Fruit fly (Drosophila melanogaster) whole organism, embryonic: Measurements from ENCODE around the gene Prat2.

ENCODE experiments used
- B-H1 ChIP-seq: fragments of 200-800 bp; sonication (Bioruptor generic); IDR thresholded peaks from 3 replicates; pipeline ENCODE4 v1.3.6; 2022; ENCODE audit warnings: missing biosample characterization, missing genetic modification characterization
- CG1024 ChIP-seq: fragments of 200-800 bp; sonication (Bioruptor generic); IDR thresholded peaks from 2 replicates; pipeline ENCODE4 v1.3.6; 2022; ENCODE audit warnings: missing biosample characterization, missing genetic modification characterization
- CG11695 ChIP-seq: fragments of 200-800 bp; sonication (Bioruptor generic); IDR thresholded peaks from 3 replicates; pipeline ENCODE4 v1.3.6; 2022; ENCODE audit warnings: missing biosample characterization, missing genetic modification characterization
- CG13296 ChIP-seq: fragments of 200-800 bp; sonication (Bioruptor generic); optimal IDR thresholded peaks from 3 replicates; lab custom pipeline; 2018; ENCODE audit warnings: missing biosample characterization, mild to moderate bottlenecking, missing genetic modification characterization
- CG14710 ChIP-seq: fragments of 200-800 bp; sonication (Bioruptor generic); optimal IDR thresholded peaks from 3 replicates; lab custom pipeline; 2019; ENCODE audit warnings: missing biosample characterization, mild to moderate bottlenecking, missing genetic modification characterization, moderate library complexity
- CG15073 ChIP-seq: fragments of 200-800 bp; sonication (Bioruptor generic); optimal IDR thresholded peaks from 2 replicates; lab custom pipeline; 2016; ENCODE audit warnings: missing biosample characterization, missing genetic modification characterization
- CG15269 ChIP-seq: fragments of 200-800 bp; sonication (Bioruptor generic); optimal IDR thresholded peaks from 2 replicates; lab custom pipeline; 2018; ENCODE audit warnings: missing biosample characterization, mild to moderate bottlenecking, missing genetic modification characterization, moderate library complexity
- CG15601 ChIP-seq: fragments of 200-800 bp; sonication (Bioruptor generic); optimal IDR thresholded peaks from 3 replicates; lab custom pipeline; 2019; ENCODE audit warnings: missing biosample characterization, mild to moderate bottlenecking, missing genetic modification characterization, moderate library complexity
- CG17829 ChIP-seq: fragments of 200-800 bp; optimal IDR thresholded peaks from 2 replicates; lab custom pipeline; 2019; ENCODE audit warnings: missing biosample characterization, mild to moderate bottlenecking, missing genetic modification characterization, moderate library complexity
- CG30020 ChIP-seq: fragments of 200-800 bp; optimal IDR thresholded peaks from 2 replicates; lab custom pipeline; 2019; ENCODE audit warnings: missing biosample characterization, mild to moderate bottlenecking, missing genetic modification characterization, moderate library complexity
- CG31224 ChIP-seq: fragments of 200-800 bp; sonication (Bioruptor generic); IDR thresholded peaks from 2 replicates; pipeline ENCODE4 v1.3.6; 2022; ENCODE audit warnings: missing biosample characterization, missing genetic modification characterization
- CG33557 ChIP-seq: fragments of 200-800 bp; sonication (Bioruptor generic); optimal IDR thresholded peaks from 2 replicates; lab custom pipeline; 2019; ENCODE audit warnings: missing biosample characterization, mild to moderate bottlenecking, missing genetic modification characterization, moderate library complexity
- CG34224 ChIP-seq: fragments of 200-800 bp; sonication (Bioruptor generic); IDR thresholded peaks from 3 replicates; pipeline ENCODE4 v1.3.6; 2022; ENCODE audit warnings: missing biosample characterization, missing genetic modification characterization; ENCODE audit not compliant: partially characterized antibody
- CG4707 ChIP-seq: fragments of 200-800 bp; sonication (Bioruptor generic); optimal IDR thresholded peaks from 2 replicates; lab custom pipeline; 2018; ENCODE audit warnings: missing biosample characterization, mild to moderate bottlenecking, missing genetic modification characterization, moderate library complexity
- CG7839 ChIP-seq: fragments of 200-800 bp; sonication (Bioruptor generic); optimal IDR thresholded peaks from 3 replicates; lab custom pipeline; 2018; ENCODE audit warnings: missing biosample characterization, mild to moderate bottlenecking, missing genetic modification characterization, moderate library complexity
- CG8290 ChIP-seq, 3 experiments: fragments of 200-800 bp; sonication (Bioruptor generic); optimal IDR thresholded peaks; 2 replicates each; lab custom pipeline; 2016 to 2019; ENCODE audit warnings: missing biosample characterization in 3 of 3, missing genetic modification characterization in 3 of 3, mild to moderate bottlenecking in 2 of 3, moderate library complexity in 1 of 3
- CG9215 ChIP-seq: fragments of 200-800 bp; sonication (Bioruptor generic); IDR thresholded peaks from 2 replicates; pipeline ENCODE4 v1.3.6; 2022; ENCODE audit warnings: missing biosample characterization, missing genetic modification characterization
- CHES-1-like ChIP-seq: fragments of 200-800 bp; sonication (Bioruptor generic); optimal IDR thresholded peaks from 2 replicates; lab custom pipeline; 2016; ENCODE audit warnings: missing biosample characterization, missing genetic modification characterization
- CTCF ChIP-seq: fragments of 200-800 bp; sonication (Bioruptor generic); optimal IDR thresholded peaks from 2 replicates; lab custom pipeline; 2017; ENCODE audit warnings: missing biosample characterization, mild to moderate bottlenecking, missing genetic modification characterization, moderate library complexity
- Dbx ChIP-seq: fragments of 200-800 bp; sonication (Bioruptor generic); IDR thresholded peaks from 3 replicates; pipeline ENCODE4 v1.3.6; 2022; ENCODE audit warnings: missing biosample characterization, missing genetic modification characterization
- Hr51 ChIP-seq, 2 experiments: fragments of 200-800 bp; sonication (Bioruptor generic); optimal IDR thresholded peaks; 2 replicates in 1 of 2; 3 replicates in 1 of 2; lab custom pipeline; 2016 to 2018; ENCODE audit warnings: missing biosample characterization in 2 of 2, missing genetic modification characterization in 2 of 2, mild to moderate bottlenecking in 1 of 2, moderate library complexity in 1 of 2
- Lim3 ChIP-seq: fragments of 200-800 bp; sonication (Bioruptor generic); IDR thresholded peaks from 2 replicates; pipeline ENCODE4 v1.3.6; 2022; ENCODE audit warnings: missing biosample characterization, missing genetic modification characterization
- Max ChIP-seq: fragments of 200-800 bp; sonication (Bioruptor generic); optimal IDR thresholded peaks from 2 replicates; lab custom pipeline; 2016; ENCODE audit warnings: missing biosample characterization, mild to moderate bottlenecking, missing genetic modification characterization
- NFAT ChIP-seq: fragments of 200-800 bp; sonication (Bioruptor generic); IDR thresholded peaks from 2 replicates; pipeline ENCODE4 v1.3.6; 2022; ENCODE audit warnings: missing biosample characterization, missing genetic modification characterization
- Nf-YB ChIP-seq: fragments of 200-800 bp; sonication (Bioruptor generic); optimal IDR thresholded peaks from 3 replicates; lab custom pipeline; 2019; ENCODE audit warnings: missing biosample characterization, mild to moderate bottlenecking, missing genetic modification characterization, moderate library complexity
- Rfx ChIP-seq: fragments of 200-800 bp; sonication (Bioruptor generic); IDR thresholded peaks from 2 replicates; pipeline ENCODE4 v1.3.6; 2022; ENCODE audit warnings: missing biosample characterization, missing genetic modification characterization
- Ssrp ChIP-seq: fragments of 200-800 bp; sonication (Bioruptor generic); optimal IDR thresholded peaks from 2 replicates; lab custom pipeline; 2018; ENCODE audit warnings: missing biosample characterization, mild to moderate bottlenecking, missing genetic modification characterization, moderate library complexity
- Xbp1 ChIP-seq: fragments of 200-800 bp; sonication (Bioruptor generic); optimal IDR thresholded peaks from 3 replicates; lab custom pipeline; 2016; ENCODE audit warnings: missing biosample characterization, mild to moderate bottlenecking, missing genetic modification characterization
- ab ChIP-seq: fragments of 200-800 bp; sonication (Bioruptor generic); optimal IDR thresholded peaks from 2 replicates; lab custom pipeline; 2016; ENCODE audit warnings: missing biosample characterization, missing genetic modification characterization
- bowl ChIP-seq: fragments of 200-800 bp; sonication (Bioruptor generic); IDR thresholded peaks from 2 replicates; pipeline ENCODE4 v1.3.6; 2022; ENCODE audit warnings: missing biosample characterization, missing genetic modification characterization
- cad ChIP-seq: fragments of >200 bp; optimal IDR thresholded peaks from 2 replicates; lab custom pipeline; 2017; ENCODE audit warnings: missing biosample characterization, missing genetic modification characterization
- crp ChIP-seq, 2 experiments: fragments of 200-800 bp; sonication (Bioruptor generic); optimal IDR thresholded peaks; 2 replicates in 1 of 2; 3 replicates in 1 of 2; lab custom pipeline; 2017; ENCODE audit warnings: missing biosample characterization in 2 of 2, missing genetic modification characterization in 2 of 2, mild to moderate bottlenecking in 1 of 2, moderate library complexity in 1 of 2
- cwo ChIP-seq: fragments of 200-800 bp; sonication (Bioruptor generic); optimal IDR thresholded peaks from 3 replicates; lab custom pipeline; 2017; ENCODE audit warnings: missing biosample characterization, missing genetic modification characterization, mild to moderate bottlenecking, moderate library complexity, missing genetic modification reagents
- dan ChIP-seq: fragments of 200-800 bp; sonication (Bioruptor generic); IDR thresholded peaks from 2 replicates; pipeline ENCODE4 v1.3.6; 2022; ENCODE audit warnings: missing biosample characterization, missing genetic modification characterization
- dmrt11E ChIP-seq: fragments of 200-800 bp; sonication (Bioruptor generic); optimal IDR thresholded peaks from 3 replicates; lab custom pipeline; 2018; ENCODE audit warnings: missing biosample characterization, mild to moderate bottlenecking, missing genetic modification characterization, moderate library complexity
- fu2 ChIP-seq: fragments of 200-800 bp; sonication (Bioruptor generic); optimal IDR thresholded peaks from 2 replicates; lab custom pipeline; 2016; ENCODE audit warnings: missing biosample characterization, missing genetic modification characterization
- gfzf ChIP-seq: fragments of 200-800 bp; sonication (Bioruptor generic); optimal IDR thresholded peaks from 2 replicates; lab custom pipeline; 2016; ENCODE audit warnings: missing biosample characterization, mild to moderate bottlenecking, missing genetic modification characterization, moderate library complexity
- gsb ChIP-seq: fragments of 200-800 bp; sonication (Bioruptor generic); IDR thresholded peaks from 2 replicates; pipeline ENCODE4 v1.3.6; 2022; ENCODE audit warnings: missing biosample characterization, missing genetic modification characterization
- jigr1 ChIP-seq: fragments of 200-800 bp; sonication (Bioruptor generic); IDR thresholded peaks from 3 replicates; pipeline ENCODE4 v1.3.6; 2022; ENCODE audit warnings: missing biosample characterization, missing genetic modification characterization
- kni ChIP-seq: fragments of 200-800 bp; sonication (Bioruptor generic); optimal IDR thresholded peaks from 3 replicates; lab custom pipeline; 2017; ENCODE audit warnings: mild to moderate bottlenecking, missing biosample characterization, missing genetic modification reagents, missing genetic modification characterization
- nom ChIP-seq: fragments of 200-800 bp; sonication (Bioruptor generic); optimal IDR thresholded peaks from 2 replicates; lab custom pipeline; 2017; ENCODE audit warnings: missing biosample characterization, missing genetic modification characterization, mild to moderate bottlenecking, moderate library complexity, missing genetic modification reagents
- peb ChIP-seq: fragments of 200-800 bp; sonication (Bioruptor generic); IDR thresholded peaks from 2 replicates; pipeline ENCODE4 v1.3.6; 2022; ENCODE audit warnings: missing biosample characterization, missing genetic modification characterization
- sc ChIP-seq, 3 experiments: fragments of >200 bp in 2 of 3; fragments of 200-800 bp in 1 of 3; sonication (Bioruptor generic) in 1 of 3; optimal IDR thresholded peaks; 2 replicates in 2 of 3; 3 replicates in 1 of 3; lab custom pipeline; 2017; ENCODE audit warnings: mild to moderate bottlenecking in 1 of 3, missing biosample characterization in 1 of 3, missing genetic modification characterization in 1 of 3, missing genetic modification reagents in 1 of 3
- schlank ChIP-seq: fragments of 200-800 bp; sonication (Bioruptor generic); optimal IDR thresholded peaks from 2 replicates; lab custom pipeline; 2018; ENCODE audit warnings: missing biosample characterization, mild to moderate bottlenecking, missing genetic modification characterization
- scrt ChIP-seq: fragments of 200-800 bp; sonication (Bioruptor generic); optimal IDR thresholded peaks from 2 replicates; lab custom pipeline; 2018; ENCODE audit warnings: missing biosample characterization, mild to moderate bottlenecking, missing genetic modification characterization, moderate library complexity
- slou ChIP-seq: fragments of 200-800 bp; sonication (Bioruptor generic); optimal IDR thresholded peaks from 3 replicates; lab custom pipeline; 2016; ENCODE audit warnings: missing biosample characterization, missing genetic modification characterization
- sna ChIP-seq: fragments of 200-800 bp; sonication (Bioruptor generic); IDR thresholded peaks from 2 replicates; pipeline ENCODE4 v1.3.6; 2022; ENCODE audit warnings: missing biosample characterization, missing genetic modification characterization; ENCODE audit not compliant: partially characterized antibody
- sr ChIP-seq: fragments of 200-800 bp; sonication (Bioruptor generic); IDR thresholded peaks from 3 replicates; pipeline ENCODE4 v1.3.6; 2022; ENCODE audit warnings: missing biosample characterization, missing genetic modification characterization
- ssp ChIP-seq: fragments of 200-800 bp; sonication (Bioruptor generic); IDR thresholded peaks from 2 replicates; pipeline ENCODE4 v1.3.6; 2022; ENCODE audit warnings: missing biosample characterization, missing genetic modification characterization
- wdn ChIP-seq: fragments of 200-800 bp; sonication (Bioruptor generic); IDR thresholded peaks from 2 replicates; pipeline ENCODE4 v1.3.6; 2022; ENCODE audit warnings: missing biosample characterization, missing genetic modification characterization

The Prat2 gene

dm6 chr3L:6903985-6904384 is 10.7 kb downstream of the Prat2 start (continued):
- TF ChIP-seq CG33557, result no peak
- no peak for TF ChIP-seq Max (GFP tag; lab: Kevin White, UChicago)
- peak; percentile 41; the same call in 1 of the 2 replicates for TF ChIP-seq NFAT (GFP tag; lab: Robert Waterston, UW)
- TF ChIP-seq Nf-YB (GFP tag; lab: Kevin White, UChicago), result peak; percentile 97
- TF ChIP-seq dan (GFP tag; lab: Robert Waterston, UW), result no peak
- TF ChIP-seq scrt (GFP tag; lab: Kevin White, UChicago), result peak; percentile 21
- TF ChIP-seq peb (GFP tag; lab: Robert Waterston, UW), result no peak
- peak; percentile 80; the same call in 2 of the 3 replicates for TF ChIP-seq Dbx (GFP tag; lab: Robert Waterston, UW)
- no peak for TF ChIP-seq Lim3
- no peak for TF ChIP-seq sc (optimal IDR thresholded peaks at IDR 0.05; lab: Kevin White, UChicago)
- no peak for TF ChIP-seq sc (GFP tag; optimal IDR thresholded peaks at IDR 0.05; lab: Kevin White, UChicago)
- TF ChIP-seq B-H1 (GFP tag; lab: Robert Waterston, UW), result no peak
- TF ChIP-seq fu2, result no peak
- TF ChIP-seq CHES-1-like (GFP tag; lab: Kevin White, UChicago), result no peak
- no peak for TF ChIP-seq CG9215 (GFP tag; lab: Robert Waterston, UW)
- TF ChIP-seq CG15269, result no peak
- TF ChIP-seq bowl (GFP tag; lab: Robert Waterston, UW), result peak; percentile 29; the same call in 1 of the 2 replicates
- peak; percentile 35 for TF ChIP-seq CG8290 (GFP tag; optimal IDR thresholded peaks at IDR 0.05; lab: Kevin White, UChicago)
- TF ChIP-seq CG8290 (tag; optimal IDR thresholded peaks at IDR 0.05; lab: Kevin White, UChicago), result peak in 1 of 2 experiments; percentile 23
- TF ChIP-seq jigr1 (GFP tag; lab: Robert Waterston, UW), result no peak
- TF ChIP-seq ab (GFP tag; lab: Kevin White, UChicago), result no peak
- TF ChIP-seq ssp, result no peak
- TF ChIP-seq CTCF (GFP tag; lab: Kevin White, UChicago), result peak; percentile 95
- TF ChIP-seq Rfx (GFP tag; lab: Robert Waterston, UW), result peak; percentile 75
- TF ChIP-seq cad (GFP tag; lab: Kevin White, UChicago), result no peak
- no peak for TF ChIP-seq CG14710
- peak; percentile 63; the same call in 2 of the 3 replicates for TF ChIP-seq CG34224
- TF ChIP-seq sr (GFP tag; lab: Robert Waterston, UW), result peak; percentile 86
- TF ChIP-seq Hr51 (GFP tag; optimal IDR thresholded peaks at IDR 0.05; lab: Kevin White, UChicago), result peak in 1 of 2 experiments; percentile 7
- no peak for TF ChIP-seq crp (GFP tag; optimal IDR thresholded peaks at IDR 0.05; lab: Kevin White, UChicago)
- TF ChIP-seq nom (GFP tag; lab: Kevin White, UChicago), result no peak
- no peak for TF ChIP-seq CG15073 (GFP tag; lab: Kevin White, UChicago)
- TF ChIP-seq CG13296 (GFP tag; lab: Kevin White, UChicago), result no peak
- TF ChIP-seq sna (GFP tag; lab: Robert Waterston, UW), result peak; percentile 57; the same call in 1 of the 2 replicates
- no peak for TF ChIP-seq CG31224 (GFP tag; lab: Robert Waterston, UW)
- no peak for TF ChIP-seq slou (GFP tag; lab: Kevin White, UChicago)
- TF ChIP-seq CG4707 (GFP tag; lab: Kevin White, UChicago), result no peak
- no peak for TF ChIP-seq CG15601 (tag; lab: Kevin White, UChicago)
- no peak for TF ChIP-seq Ssrp (tag; lab: Kevin White, UChicago)
- TF ChIP-seq wdn (GFP tag; lab: Robert Waterston, UW), result peak; percentile 43; the same call in 1 of the 2 replicates
- TF ChIP-seq CG7839 (tag; lab: Kevin White, UChicago), result no peak
- no peak for TF ChIP-seq schlank (tag; lab: Kevin White, UChicago)
- no peak for TF ChIP-seq gsb (GFP tag; lab: Robert Waterston, UW)
- TF ChIP-seq cwo (GFP tag; lab: Kevin White, UChicago), result no peak
- TF ChIP-seq gfzf (GFP tag; lab: Kevin White, UChicago), result no peak
- TF ChIP-seq dmrt11E (tag; lab: Kevin White, UChicago), result no peak
- no peak for TF ChIP-seq Xbp1 (GFP tag; lab: Kevin White, UChicago)
- peak; percentile 10; the same call in 1 of the 2 replicates for TF ChIP-seq CG1024
- TF ChIP-seq CG17829 (tag; lab: Kevin White, UChicago), result peak; percentile 60
- no peak for TF ChIP-seq CG30020 (tag; lab: Kevin White, UChicago)
- TF ChIP-seq kni (GFP tag; lab: Kevin White, UChicago), result peak; percentile 32
- peak; percentile 46; the same call in 1 of the 3 replicates for TF ChIP-seq CG11695 (GFP tag; lab: Robert Waterston, UW)
